Worm (Caenorhabditis elegans): ENCODE measurements around the gene flp-25.

flp-25 gene

ce11 chrIII:9329790-9330366 lies 31.4 kb upstream of the flp-25 start, which contains the start of gene ttr-5:
TSS of gene ttr-5 (plus strand) at chrIII:9330316.
- no peak for TF ChIP-seq ceh-39 (tag; optimal IDR thresholded peaks at IDR 0.05)
- no peak for TF ChIP-seq ceh-83 (GFP tag; optimal IDR thresholded peaks at IDR 0.05)
- no peak for TF ChIP-seq elt-3 (tag; optimal IDR thresholded peaks at IDR 0.05)
- TF ChIP-seq M03D4.4 (tag; optimal IDR thresholded peaks at IDR 0.05), result no peak
- TF ChIP-seq snpc-4 (tag; optimal IDR thresholded peaks at IDR 0.05), result no peak
- TF ChIP-seq zip-8 (tag; optimal IDR thresholded peaks at IDR 0.05), result no peak
- no peak for TF ChIP-seq ztf-11 (tag; optimal IDR thresholded peaks at IDR 0.05)
- no peak for TF ChIP-seq nhr-12 (tag; optimal IDR thresholded peaks at IDR 0.05)
- TF ChIP-seq sem-2 (GFP tag; optimal IDR thresholded peaks at IDR 0.05), result no peak
- no peak for TF ChIP-seq ces-1 (GFP tag; optimal IDR thresholded peaks at IDR 0.05)
- no peak for TF ChIP-seq nhr-76 (tag; optimal IDR thresholded peaks at IDR 0.05)
- TF ChIP-seq nhr-28 (tag; optimal IDR thresholded peaks at IDR 0.05), result no peak
- no peak for TF ChIP-seq cnd-1 (tag; optimal IDR thresholded peaks at IDR 0.05)
- TF ChIP-seq lin-13 (tag; optimal IDR thresholded peaks at IDR 0.05), result no peak
- TF ChIP-seq sptf-1 (tag; optimal IDR thresholded peaks at IDR 0.05), result no peak
- TF ChIP-seq nhr-237 (tag; optimal IDR thresholded peaks at IDR 0.05), result no peak
- TF ChIP-seq lin-32 (GFP tag; optimal IDR thresholded peaks at IDR 0.05), result no peak
- no peak for TF ChIP-seq blmp-1 (tag; optimal IDR thresholded peaks at IDR 0.05)

- TF ChIP-seq ces-1 (GFP tag; optimal IDR thresholded peaks at IDR 0.05) (peak; percentile 32), drap-1 (GFP tag; optimal IDR thresholded peaks at IDR 0.05) (no peak), ceh-39 (tag; optimal IDR thresholded peaks at IDR 0.05) (no peak)
Measured at ce11 chrIII:9331084-9331564, 30.2 kb upstream of the flp-25 start, which contains the start of gene ufc-1. TSS of gene ufc-1 (plus strand) at chrIII:9331514.

- no peak for TF ChIP-seq ham-2 (GFP tag; optimal IDR thresholded peaks at IDR 0.05)
Measured at ce11 chrIII:9334174-9334573, 27.2 kb upstream of the flp-25 start, which contains the start of gene elo-4. TSS of gene elo-4 (minus strand) at chrIII:9334274.

DNA sequence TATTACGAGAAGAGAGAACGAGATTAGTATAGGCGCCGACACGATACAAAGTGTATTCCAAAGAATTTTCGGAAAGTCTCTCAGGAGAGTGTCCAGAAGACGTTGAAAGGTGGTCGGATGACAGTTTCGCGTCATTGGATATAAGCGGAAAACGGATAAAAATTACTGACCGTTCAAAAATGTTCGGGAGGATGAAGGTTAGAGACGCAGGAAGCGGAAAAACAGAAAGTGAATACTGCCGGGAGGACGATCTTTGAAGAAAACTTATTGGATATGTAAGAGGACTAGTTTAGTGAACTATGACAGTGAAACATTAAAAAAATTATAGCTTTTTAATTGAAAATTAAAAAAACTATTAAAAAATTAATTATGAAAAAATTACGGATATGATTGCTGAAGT lies 26.3 kb upstream of the flp-25 start:
- TF ChIP-seq nhr-28 (tag; optimal IDR thresholded peaks at IDR 0.05), result no peak
- TF ChIP-seq tbx-8 (GFP tag; optimal IDR thresholded peaks at IDR 0.05), result no peak
- no peak for TF ChIP-seq snpc-4 (tag; optimal IDR thresholded peaks at IDR 0.05)
- TF ChIP-seq cnd-1 (tag; optimal IDR thresholded peaks at IDR 0.05), result no peak
- TF ChIP-seq lsy-2 (tag; optimal IDR thresholded peaks at IDR 0.05), result no peak
- no peak for TF ChIP-seq unc-120 (tag; optimal IDR thresholded peaks at IDR 0.05; ENCODE audit: poor library complexity, severe bottlenecking)
- TF ChIP-seq elt-1 (tag; optimal IDR thresholded peaks at IDR 0.05; ENCODE audit: borderline replicate concordance, insufficient read depth), result no peak
- TF ChIP-seq ham-2 (GFP tag; optimal IDR thresholded peaks at IDR 0.05), result peak; percentile 15
- peak; percentile 16 for TF ChIP-seq blmp-1 (tag; optimal IDR thresholded peaks at IDR 0.05)
- TF ChIP-seq mls-2 (tag; optimal IDR thresholded peaks at IDR 0.05), result no peak
- no peak for TF ChIP-seq nhr-76 (tag; optimal IDR thresholded peaks at IDR 0.05)

- TF ChIP-seq pha-4 (tag; optimal IDR thresholded peaks at IDR 0.05), result no peak
- no peak for TF ChIP-seq bed-3 (GFP tag; optimal IDR thresholded peaks at IDR 0.05)
- no peak for TF ChIP-seq ceh-43 (GFP tag; optimal IDR thresholded peaks at IDR 0.05)
- no peak for TF ChIP-seq mab-5 (tag; optimal IDR thresholded peaks at IDR 0.05)
- no peak for TF ChIP-seq sem-2 (GFP tag; optimal IDR thresholded peaks at IDR 0.05)
- no peak for TF ChIP-seq blmp-1 (tag; optimal IDR thresholded peaks at IDR 0.05)
- no peak for TF ChIP-seq nhr-76 (tag; optimal IDR thresholded peaks at IDR 0.05)
- TF ChIP-seq unc-39 (tag; optimal IDR thresholded peaks at IDR 0.05), result no peak
- TF ChIP-seq flh-1 (GFP tag; optimal IDR thresholded peaks at IDR 0.05), result no peak
- TF ChIP-seq ces-1 (GFP tag; optimal IDR thresholded peaks at IDR 0.05), result no peak
- no peak for TF ChIP-seq elt-1 (tag; optimal IDR thresholded peaks at IDR 0.05; ENCODE audit: borderline replicate concordance, insufficient read depth)
- no peak for TF ChIP-seq ceh-39 (tag; optimal IDR thresholded peaks at IDR 0.05)
- no peak for TF ChIP-seq lin-13 (tag; optimal IDR thresholded peaks at IDR 0.05)
- no peak for TF ChIP-seq sptf-1 (tag; optimal IDR thresholded peaks at IDR 0.05)
- no peak for TF ChIP-seq ztf-11 (tag; optimal IDR thresholded peaks at IDR 0.05)
Measured at ce11 chrIII:9336807-9337206, 24.5 kb upstream of the flp-25 start.
